Fruit fly (Drosophila melanogaster): ENCODE data around the gene CG18088.

The CG18088 gene

DNA sequence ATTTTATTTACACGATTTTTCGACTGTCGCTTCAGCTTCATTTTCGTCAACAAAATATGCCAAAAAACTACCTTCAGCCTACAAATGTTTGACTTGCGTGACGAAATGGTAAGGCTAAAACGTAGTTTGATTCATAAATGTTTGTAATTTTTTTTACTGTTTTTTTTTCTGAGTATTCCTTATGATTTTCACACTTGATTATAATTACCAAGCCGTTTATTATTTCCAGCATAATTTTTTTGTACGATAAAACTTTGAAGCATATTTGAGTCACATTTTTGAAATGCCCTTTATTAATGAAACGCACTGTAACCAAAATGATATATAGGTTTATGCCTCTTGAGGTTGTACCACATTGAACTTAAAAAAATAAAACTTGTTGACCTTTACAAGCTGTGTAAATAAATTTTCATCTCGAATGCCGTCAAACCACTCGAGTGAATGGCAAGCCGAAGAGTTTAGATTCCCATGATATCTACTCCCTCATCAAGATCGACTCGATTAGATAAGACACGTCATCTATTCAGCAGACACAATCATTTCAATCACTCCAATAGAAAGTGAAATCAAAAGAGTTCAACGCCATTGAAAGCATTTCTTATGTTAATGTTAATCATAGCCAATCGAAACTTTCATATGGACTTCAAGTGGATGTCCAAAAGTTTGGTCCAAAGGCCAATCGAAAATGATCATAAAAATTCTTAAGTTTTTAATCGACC lies 15.4 kb downstream of the CG18088 start (continued):
- peak; percentile 24 for TF ChIP-seq nerfin-1 (tag; optimal IDR thresholded peaks at IDR 0.05)
- TF ChIP-seq CG34376 (GFP tag; optimal IDR thresholded peaks at IDR 0.05), result no peak
- TF ChIP-seq kah (GFP tag; optimal IDR thresholded peaks at IDR 0.05), result no peak
- TF ChIP-seq Optix (GFP tag; IDR thresholded peaks at IDR 0.05), result no peak
- TF ChIP-seq dmrt11E (tag; optimal IDR thresholded peaks at IDR 0.05), result no peak
- no peak for TF ChIP-seq CG30020 (tag; optimal IDR thresholded peaks at IDR 0.05)
- TF ChIP-seq sim (GFP tag; IDR thresholded peaks at IDR 0.05), result no peak
- peak; percentile 53 for TF ChIP-seq bab2 (GFP tag; optimal IDR thresholded peaks at IDR 0.05)
- TF ChIP-seq CG11504 (tag; optimal IDR thresholded peaks at IDR 0.05), result peak; percentile 78
- no peak for TF ChIP-seq CG6254 (GFP tag; optimal IDR thresholded peaks at IDR 0.05)
- peak; percentile 1 for TF ChIP-seq D19A (tag; optimal IDR thresholded peaks at IDR 0.05)
- peak; percentile 59 for TF ChIP-seq CG10209 (GFP tag; optimal IDR thresholded peaks at IDR 0.05)
- TF ChIP-seq CG10431 (GFP tag; optimal IDR thresholded peaks at IDR 0.05), result no peak
- TF ChIP-seq Trl (optimal IDR thresholded peaks at IDR 0.05), result no peak
- TF ChIP-seq Trl (GFP tag; optimal IDR thresholded peaks at IDR 0.05), result peak; percentile 44
- no peak; the same call in 2 of the 3 replicates for TF ChIP-seq Aef1 (GFP tag; IDR thresholded peaks at IDR 0.05)
- TF ChIP-seq CG17912 (GFP tag; optimal IDR thresholded peaks at IDR 0.05), result no peak
- no peak for TF ChIP-seq MBD-R2 (GFP tag; IDR thresholded peaks at IDR 0.05)
- TF ChIP-seq ttk (GFP tag; IDR thresholded peaks at IDR 0.05), result peak; percentile 33; the same call in 1 of the 2 replicates
- no peak for TF ChIP-seq cad (GFP tag; optimal IDR thresholded peaks at IDR 0.05)
- no peak for TF ChIP-seq CG6654 (GFP tag; optimal IDR thresholded peaks at IDR 0.05)
- no peak for TF ChIP-seq amos (GFP tag; IDR thresholded peaks at IDR 0.05; ENCODE audit: partially characterized antibody)
- no peak for TF ChIP-seq tll (GFP tag; optimal IDR thresholded peaks at IDR 0.05)
- no peak for TF ChIP-seq Camta (GFP tag; optimal IDR thresholded peaks at IDR 0.05)
- no peak for TF ChIP-seq pum (GFP tag; optimal IDR thresholded peaks at IDR 0.05)
- TF ChIP-seq gsb-n (tag; optimal IDR thresholded peaks at IDR 0.05), result no peak
- TF ChIP-seq chinmo (GFP tag; IDR thresholded peaks at IDR 0.05; ENCODE audit: partially characterized antibody), result no peak
- no peak for TF ChIP-seq crol (GFP tag; IDR thresholded peaks at IDR 0.05)
- no peak for TF ChIP-seq lbe (GFP tag; optimal IDR thresholded peaks at IDR 0.05)
- TF ChIP-seq Sin3A (optimal IDR thresholded peaks at IDR 0.05), result no peak
- TF ChIP-seq bowl (GFP tag; IDR thresholded peaks at IDR 0.05), result no peak
- peak; percentile 38 for TF ChIP-seq scrt (GFP tag; optimal IDR thresholded peaks at IDR 0.05)
- no peak for TF ChIP-seq GATAe (GFP tag; conservative IDR thresholded peaks at IDR 0.05)
- peak; percentile 44 for TF ChIP-seq maf-S (GFP tag; optimal IDR thresholded peaks at IDR 0.05)
- peak; percentile 74 for TF ChIP-seq lab (GFP tag; optimal IDR thresholded peaks at IDR 0.05)
- TF ChIP-seq CG6854 (GFP tag; optimal IDR thresholded peaks at IDR 0.05), result peak; percentile 30
- peak; percentile 75 for TF ChIP-seq gem (tag; optimal IDR thresholded peaks at IDR 0.05)
- TF ChIP-seq ken (GFP tag; IDR thresholded peaks at IDR 0.05), result no peak
- no peak for TF ChIP-seq pita (GFP tag; optimal IDR thresholded peaks at IDR 0.05)
- TF ChIP-seq CG18011 (GFP tag; optimal IDR thresholded peaks at IDR 0.05), result peak; percentile 2
- peak in 1 of 2 experiments; percentile 67 for TF ChIP-seq Hr78 (GFP tag; optimal IDR thresholded peaks at IDR 0.05)
- TF ChIP-seq sens (GFP tag), result peak; percentile 92
- peak; percentile 23 for TF ChIP-seq CG3281 (GFP tag; optimal IDR thresholded peaks at IDR 0.05)
- TF ChIP-seq Chrac-16 (GFP tag; optimal IDR thresholded peaks at IDR 0.05), result peak; percentile 27
- TF ChIP-seq cas (GFP tag; IDR thresholded peaks at IDR 0.05), result no peak
- TF ChIP-seq CG2202 (tag; optimal IDR thresholded peaks at IDR 0.05), result no peak
- TF ChIP-seq schlank (tag; optimal IDR thresholded peaks at IDR 0.05), result no peak
- peak; percentile 54; the same call in 1 of the 2 replicates for TF ChIP-seq E2f2 (GFP tag; IDR thresholded peaks at IDR 0.05)
- no peak for TF ChIP-seq bigmax (GFP tag; optimal IDR thresholded peaks at IDR 0.05)
- TF ChIP-seq CG7963 (GFP tag; IDR thresholded peaks at IDR 0.05; ENCODE audit: partially characterized antibody), result no peak

All from whole organism, embryonic.